Worm (Caenorhabditis elegans) whole organism, L2 larva: Measurements from ENCODE around the gene sra-7.

Source experiments
- C34F6.9 ChIP-seq: fragments of 150-350 bp; optimal IDR thresholded peaks from 2 replicates; lab custom pipeline; 2014; ENCODE audit warnings: missing biosample characterization, missing genetic modification characterization
- F13H6.1 ChIP-seq: sonication (generic microtip); optimal IDR thresholded peaks from 2 replicates; lab custom pipeline; 2016; ENCODE audit warnings: missing genetic modification characterization, missing compliant biosample characterization
- R02D3.7 ChIP-seq: fragments of 150-350 bp; optimal IDR thresholded peaks from 2 replicates; lab custom pipeline; 2014; ENCODE audit warnings: missing biosample characterization, missing genetic modification characterization
- Y55F3AM.14 ChIP-seq: fragments of 200-800 bp; sonication (Bioruptor generic); optimal IDR thresholded peaks from 2 replicates; lab custom pipeline; 2018; ENCODE audit warnings: mild to moderate bottlenecking, missing genetic modification characterization, missing compliant biosample characterization
- ZK546.5 ChIP-seq: sonication (generic microtip); optimal IDR thresholded peaks from 2 replicates; lab custom pipeline; 2017; ENCODE audit warnings: missing biosample characterization, missing genetic modification characterization
- alr-1 ChIP-seq: fragments of 150-350 bp; optimal IDR thresholded peaks from 2 replicates; lab custom pipeline; 2014; ENCODE audit warnings: missing biosample characterization, missing genetic modification characterization
- aly-2 ChIP-seq: fragments of 150-350 bp; optimal IDR thresholded peaks from 2 replicates; lab custom pipeline; 2014; ENCODE audit warnings: missing biosample characterization, missing genetic modification characterization
- ama-1 ChIP-seq: fragments of 150-350 bp; optimal IDR thresholded peaks from 2 replicates; lab custom pipeline; 2018; ENCODE audit warnings: inconsistent platforms
- blmp-1 ChIP-seq: sonication (generic microtip); optimal IDR thresholded peaks from 2 replicates; lab custom pipeline; 2017; ENCODE audit warnings: missing genetic modification characterization, mild to moderate bottlenecking, missing compliant biosample characterization, antibody characterized with exemption, moderate library complexity; ENCODE audit not compliant: insufficient read depth
- ceh-16 ChIP-seq: fragments of 150-350 bp; optimal IDR thresholded peaks from 2 replicates; lab custom pipeline; 2014; ENCODE audit warnings: missing biosample characterization, missing genetic modification characterization
- ceh-82 ChIP-seq: fragments of 150-350 bp; optimal IDR thresholded peaks from 2 replicates; lab custom pipeline; 2014; ENCODE audit warnings: missing biosample characterization, missing genetic modification characterization
- crh-2 ChIP-seq: sonication (generic microtip); optimal IDR thresholded peaks from 2 replicates; lab custom pipeline; 2017; ENCODE audit warnings: missing biosample characterization, missing genetic modification characterization
- dmd-4 ChIP-seq: sonication (generic microtip); optimal IDR thresholded peaks from 2 replicates; lab custom pipeline; 2017; ENCODE audit warnings: missing biosample characterization, missing genetic modification characterization
- egl-27 ChIP-seq: sonication (generic microtip); optimal IDR thresholded peaks from 3 replicates; lab custom pipeline; 2017; ENCODE audit warnings: missing biosample characterization, missing genetic modification reagents, missing genetic modification characterization
- elt-1 ChIP-seq: fragments of 150-350 bp; optimal IDR thresholded peaks from 2 replicates; lab custom pipeline; 2014; ENCODE audit warnings: missing biosample characterization, missing genetic modification characterization
- elt-3 ChIP-seq: sonication (generic microtip); optimal IDR thresholded peaks from 2 replicates; lab custom pipeline; 2017; ENCODE audit warnings: missing biosample characterization, missing genetic modification characterization
- fos-1 ChIP-seq: fragments of 150-350 bp; optimal IDR thresholded peaks from 2 replicates; lab custom pipeline; 2014; ENCODE audit warnings: missing biosample characterization, missing genetic modification characterization
- gmeb-1 ChIP-seq: fragments of 150-350 bp; optimal IDR thresholded peaks from 2 replicates; lab custom pipeline; 2014; ENCODE audit warnings: missing biosample characterization, missing genetic modification characterization
- lin-11 ChIP-seq: fragments of 150-350 bp; sonication (generic microtip); optimal IDR thresholded peaks from 2 replicates; lab custom pipeline; 2014; ENCODE audit warnings: missing biosample characterization, missing genetic modification characterization, inconsistent platforms, mixed read lengths
- lin-13 ChIP-seq: fragments of 150-350 bp; optimal IDR thresholded peaks from 2 replicates; lab custom pipeline; 2014; ENCODE audit warnings: missing biosample characterization, missing genetic modification reagents, missing genetic modification characterization
- lin-39 ChIP-seq: fragments of 150-350 bp; optimal IDR thresholded peaks from 2 replicates; lab custom pipeline; 2014; ENCODE audit warnings: missing biosample characterization, missing genetic modification reagents, missing genetic modification characterization
- lsy-2 ChIP-seq, 2 experiments: fragments of 150-350 bp in 1 of 2; sonication (generic microtip) in 1 of 2; optimal IDR thresholded peaks; 2 replicates each; lab custom pipeline; 2014 to 2017; ENCODE audit warnings: missing biosample characterization in 2 of 2, missing genetic modification characterization in 2 of 2
- mab-5 ChIP-seq: fragments of 150-350 bp; optimal IDR thresholded peaks from 2 replicates; lab custom pipeline; 2014; ENCODE audit warnings: missing biosample characterization, missing genetic modification characterization
- mbf-1 ChIP-seq: sonication (generic microtip); optimal IDR thresholded peaks from 2 replicates; lab custom pipeline; 2017; ENCODE audit warnings: missing biosample characterization, missing genetic modification characterization
- mdl-1 ChIP-seq, 2 experiments: fragments of 150-350 bp in 1 of 2; sonication (generic microtip) in 1 of 2; optimal IDR thresholded peaks; 2 replicates each; lab custom pipeline; 2017; ENCODE audit warnings: missing biosample characterization in 2 of 2, missing genetic modification characterization in 2 of 2
- nhr-10 ChIP-seq: sonication (generic microtip); optimal IDR thresholded peaks from 2 replicates; lab custom pipeline; 2017; ENCODE audit warnings: missing biosample characterization, missing genetic modification characterization
- nhr-11 ChIP-seq: fragments of 150-350 bp; optimal IDR thresholded peaks from 2 replicates; lab custom pipeline; 2014; ENCODE audit warnings: missing biosample characterization, missing genetic modification characterization
- nhr-12 ChIP-seq: fragments of 150-350 bp; optimal IDR thresholded peaks from 2 replicates; lab custom pipeline; 2014; ENCODE audit warnings: missing biosample characterization, missing genetic modification characterization
- nhr-129 ChIP-seq: fragments of 150-350 bp; optimal IDR thresholded peaks from 2 replicates; lab custom pipeline; 2014; ENCODE audit warnings: missing biosample characterization, missing genetic modification characterization
- nhr-21 ChIP-seq: fragments of 150-350 bp; optimal IDR thresholded peaks from 2 replicates; lab custom pipeline; 2014; ENCODE audit warnings: missing biosample characterization, missing genetic modification characterization
- nhr-23 ChIP-seq: fragments of 150-350 bp; optimal IDR thresholded peaks from 2 replicates; lab custom pipeline; 2014; ENCODE audit warnings: missing biosample characterization, missing genetic modification reagents, missing genetic modification characterization
- nhr-237 ChIP-seq: fragments of 150-350 bp; optimal IDR thresholded peaks from 2 replicates; lab custom pipeline; 2014; ENCODE audit warnings: missing biosample characterization, missing genetic modification characterization
- nhr-25 ChIP-seq: fragments of 150-350 bp; sonication (generic microtip); optimal IDR thresholded peaks from 3 replicates; lab custom pipeline; 2014; ENCODE audit warnings: missing biosample characterization, missing genetic modification characterization
- nhr-6 ChIP-seq: fragments of 150-350 bp; optimal IDR thresholded peaks from 2 replicates; lab custom pipeline; 2014; ENCODE audit warnings: missing biosample characterization, missing genetic modification characterization
- nhr-77 ChIP-seq: fragments of 150-350 bp; optimal IDR thresholded peaks from 2 replicates; lab custom pipeline; 2014; ENCODE audit warnings: missing biosample characterization, missing genetic modification characterization
- peb-1 ChIP-seq: fragments of 150-350 bp; optimal IDR thresholded peaks from 2 replicates; lab custom pipeline; 2014; ENCODE audit warnings: missing biosample characterization, missing genetic modification characterization
- sem-4 ChIP-seq: fragments of 150-350 bp; optimal IDR thresholded peaks from 2 replicates; lab custom pipeline; 2014; ENCODE audit warnings: missing biosample characterization, missing genetic modification reagents, missing genetic modification characterization
- skn-1 ChIP-seq: sonication (generic microtip); optimal IDR thresholded peaks from 2 replicates; lab custom pipeline; 2017; ENCODE audit warnings: missing biosample characterization, missing genetic modification characterization
- sma-3 ChIP-seq: sonication (generic microtip); optimal IDR thresholded peaks from 2 replicates; lab custom pipeline; 2016; ENCODE audit warnings: missing genetic modification reagents, missing genetic modification characterization, missing compliant biosample characterization
- sma-9 ChIP-seq, 2 experiments: fragments of 150-350 bp in 1 of 2; sonication (generic microtip) in 1 of 2; optimal IDR thresholded peaks; 2 replicates each; lab custom pipeline; 2014 to 2016; ENCODE audit warnings: missing genetic modification characterization in 2 of 2, mild to moderate bottlenecking in 1 of 2, missing biosample characterization in 1 of 2, missing compliant biosample characterization in 1 of 2, missing genetic modification reagents in 1 of 2, moderate library complexity in 1 of 2
- snpc-4 ChIP-seq: fragments of 150-350 bp; optimal IDR thresholded peaks from 2 replicates; lab custom pipeline; 2014; ENCODE audit warnings: missing biosample characterization, missing genetic modification characterization
- unc-39 ChIP-seq: fragments of 150-350 bp; optimal IDR thresholded peaks from 2 replicates; lab custom pipeline; 2014; ENCODE audit warnings: missing biosample characterization, missing genetic modification characterization
- unc-55 ChIP-seq: fragments of 150-350 bp; sonication (generic microtip); optimal IDR thresholded peaks from 3 replicates; lab custom pipeline; 2014; ENCODE audit warnings: missing biosample characterization, missing genetic modification reagents, missing genetic modification characterization
- unc-62 ChIP-seq: fragments of 150-350 bp; optimal IDR thresholded peaks from 2 replicates; lab custom pipeline; 2014; ENCODE audit warnings: missing biosample characterization, missing genetic modification reagents, missing genetic modification characterization
- zag-1 ChIP-seq: fragments of 150-350 bp; optimal IDR thresholded peaks from 2 replicates; lab custom pipeline; 2014; ENCODE audit warnings: missing biosample characterization, missing genetic modification characterization
- ztf-1 ChIP-seq: fragments of 200-800 bp; sonication (Bioruptor generic); conservative IDR thresholded peaks from 2 replicates; pipeline ENCODE4 v1.3.6; 2022; ENCODE audit warnings: missing genetic modification characterization, missing compliant biosample characterization
- ztf-11 ChIP-seq: sonication (generic microtip); optimal IDR thresholded peaks from 2 replicates; lab custom pipeline; 2017; ENCODE audit warnings: missing biosample characterization, missing genetic modification characterization
- ztf-4 ChIP-seq: fragments of 150-350 bp; optimal IDR thresholded peaks from 2 replicates; lab custom pipeline; 2014; ENCODE audit warnings: missing biosample characterization, missing genetic modification characterization

Gene sra-7

ce11 chrII:9589667-9590066, 45.2 kb downstream of the sra-7 start, which contains the start of gene eral-1:
TSS of gene eral-1 (minus strand) at chrII:9589767.
- TF ChIP-seq lin-13 (GFP tag; lab: Kevin White, UChicago) (no peak), zag-1 (tag; lab: Kevin White, UChicago) (no peak), mab-5 (no peak), nhr-6 (no peak), alr-1 (no peak), mdl-1 (tag; optimal IDR thresholded peaks at IDR 0.05; lab: Kevin White, UChicago) (no peak), sem-4 (no peak), lin-11 (tag; lab: Kevin White, UChicago) (no peak)
- TF ChIP-seq, all 48 proteins: peak for 0

- TF ChIP-seq peb-1 (tag; lab: Kevin White, UChicago) (no peak), nhr-21 (tag; lab: Kevin White, UChicago) (peak; percentile 66), nhr-77 (tag; lab: Kevin White, UChicago) (no peak), ztf-4 (tag; lab: Kevin White, UChicago) (no peak), mab-5 (peak; percentile 69), ztf-1 (no peak), F13H6.1 (tag; lab: Kevin White, UChicago) (peak; percentile 75), aly-2 (tag; lab: Kevin White, UChicago) (no peak), zag-1 (tag; lab: Kevin White, UChicago) (no peak), Y55F3AM.14 (GFP tag; lab: Kevin White, UChicago) (no peak), nhr-25 (tag; lab: Kevin White, UChicago) (peak; percentile 77), C34F6.9 (tag; lab: Kevin White, UChicago) (peak; percentile 81), lsy-2 (tag; optimal IDR thresholded peaks at IDR 0.05; lab: Kevin White, UChicago) (peak; percentile 67 to 89), ceh-82 (tag; lab: Kevin White, UChicago) (no peak), mbf-1 (tag; lab: Kevin White, UChicago) (no peak), ama-1 (no peak), lin-13 (GFP tag; lab: Kevin White, UChicago) (peak; percentile 51), nhr-23 (no peak), crh-2 (tag; lab: Kevin White, UChicago) (peak; percentile 72), sma-9 (GFP tag; optimal IDR thresholded peaks at IDR 0.05; lab: Kevin White, UChicago) (peak; percentile 92), sma-9 (tag; optimal IDR thresholded peaks at IDR 0.05; lab: Kevin White, UChicago) (no peak), nhr-11 (tag; lab: Kevin White, UChicago) (no peak), skn-1 (no peak), alr-1 (no peak), ztf-11 (tag; lab: Kevin White, UChicago) (no peak), egl-27 (tag; lab: Kevin White, UChicago) (peak; percentile 38), nhr-129 (tag; lab: Kevin White, UChicago) (peak; percentile 67), dmd-4 (tag; lab: Kevin White, UChicago) (no peak), nhr-237 (no peak), sem-4 (peak; percentile 66), ceh-16 (tag; lab: Kevin White, UChicago) (no peak), nhr-10 (tag; lab: Kevin White, UChicago) (no peak), nhr-12 (tag; lab: Kevin White, UChicago) (no peak), snpc-4 (tag; lab: Kevin White, UChicago) (peak; percentile 49), unc-39 (tag; lab: Kevin White, UChicago) (no peak), lin-11 (tag; lab: Kevin White, UChicago) (no peak), gmeb-1 (tag; lab: Kevin White, UChicago) (peak; percentile 61), fos-1 (peak; percentile 27), mdl-1 (tag; optimal IDR thresholded peaks at IDR 0.05; lab: Kevin White, UChicago) (no peak), elt-3 (tag; lab: Kevin White, UChicago) (no peak), lin-39 (tag; lab: Kevin White, UChicago) (no peak), ZK546.5 (tag; lab: Kevin White, UChicago) (no peak), unc-62 (GFP tag; lab: Kevin White, UChicago) (no peak), unc-55 (GFP tag; lab: Kevin White, UChicago) (peak; percentile 89), blmp-1 (tag; lab: Kevin White, UChicago) (peak; percentile 12), sma-3 (GFP tag; lab: Kevin White, UChicago) (peak; percentile 88), R02D3.7 (tag; lab: Kevin White, UChicago) (no peak), elt-1 (no peak), nhr-6 (peak; percentile 64)
These were observed 46.6 kb downstream of the sra-7 start, which contains the start of the genes E02H1.1 and tag-124 for ce11 chrII:9591071-9591470. TSS of gene E02H1.1 (minus strand) at chrII:9591164. TSS of gene tag-124 (plus strand) at chrII:9591292.
